Worm (Caenorhabditis elegans) whole organism, L4 larva: ENCODE results near the gene C14B9.10.

Experiments used
- D1046.2 ChIP-seq: fragments of 200-800 bp; sonication (Bioruptor generic); IDR thresholded peaks from 2 replicates; pipeline ENCODE4 v1.3.6; 2022; ENCODE audit warnings: missing genetic modification characterization, missing compliant biosample characterization
- F44E2.7 ChIP-seq: fragments of 200-800 bp; sonication (Bioruptor generic); IDR thresholded peaks from 2 replicates; pipeline ENCODE4 v2.1.2; 2022; ENCODE audit warnings: missing genetic modification characterization, missing compliant biosample characterization
- F49E8.2 ChIP-seq: sonication (generic microtip); optimal IDR thresholded peaks from 2 replicates; lab custom pipeline; 2016; ENCODE audit warnings: missing compliant biosample characterization, mild to moderate bottlenecking, missing genetic modification characterization, borderline replicate concordance
- R02D3.7 ChIP-seq: fragments of 150-350 bp; sonication (generic microtip); optimal IDR thresholded peaks from 3 replicates; lab custom pipeline; 2014; ENCODE audit warnings: missing biosample characterization, missing genetic modification characterization
- Y105C5A.15 ChIP-seq: fragments of 200-800 bp; sonication (Bioruptor generic); IDR thresholded peaks from 2 replicates; pipeline ENCODE4 v1.3.6; 2022; ENCODE audit warnings: missing genetic modification characterization, missing compliant biosample characterization
- Y48G9A.11 ChIP-seq: fragments of 200-800 bp; sonication (Bioruptor generic); IDR thresholded peaks from 2 replicates; pipeline ENCODE4 v1.3.6; 2022; ENCODE audit warnings: missing genetic modification reagents, missing genetic modification characterization, missing compliant biosample characterization
- Y5F2A.4 ChIP-seq: fragments of 200-800 bp; sonication (Bioruptor generic); optimal IDR thresholded peaks from 2 replicates; lab custom pipeline; 2018; ENCODE audit warnings: mild to moderate bottlenecking, missing genetic modification characterization, missing compliant biosample characterization
- Y75B8A.6 ChIP-seq: fragments of 200-800 bp; sonication (Bioruptor generic); IDR thresholded peaks from 2 replicates; pipeline ENCODE4 v1.3.6; 2022; ENCODE audit warnings: missing genetic modification reagents, missing genetic modification characterization, missing compliant biosample characterization
- ZK546.5 ChIP-seq, 2 experiments: sonication (generic microtip); optimal IDR thresholded peaks; 2 replicates each; lab custom pipeline; 2017; ENCODE audit warnings: missing biosample characterization in 2 of 2, missing genetic modification characterization in 2 of 2
- aha-1 ChIP-seq: fragments of 150-350 bp; peaks from one replicate; lab custom pipeline; 2014; ENCODE audit warnings: missing biosample characterization, missing genetic modification characterization
- attf-4 ChIP-seq: sonication (generic microtip); optimal IDR thresholded peaks from 3 replicates; lab custom pipeline; 2017; ENCODE audit warnings: missing biosample characterization, missing genetic modification characterization
- ceh-28 ChIP-seq: fragments of 150-350 bp; optimal IDR thresholded peaks from 2 replicates; lab custom pipeline; 2014; ENCODE audit warnings: missing biosample characterization, missing genetic modification reagents, missing genetic modification characterization
- ceh-32 ChIP-seq: sonication (generic microtip); optimal IDR thresholded peaks from 2 replicates; lab custom pipeline; 2016; ENCODE audit warnings: mild to moderate bottlenecking, missing genetic modification characterization, missing compliant biosample characterization; ENCODE audit not compliant: poor library complexity
- ceh-44 ChIP-seq: fragments of 200-800 bp; sonication (Bioruptor generic); IDR thresholded peaks from 2 replicates; pipeline ENCODE4 v1.3.6; 2022; ENCODE audit warnings: missing genetic modification reagents, missing genetic modification characterization, missing compliant biosample characterization
- ceh-62 ChIP-seq: sonication (generic microtip); optimal IDR thresholded peaks from 2 replicates; lab custom pipeline; 2017; ENCODE audit warnings: missing biosample characterization, missing genetic modification characterization
- ceh-82 ChIP-seq: sonication (generic microtip); optimal IDR thresholded peaks from 2 replicates; lab custom pipeline; 2017; ENCODE audit warnings: missing biosample characterization, missing genetic modification characterization
- cey-2 ChIP-seq: sonication (generic microtip); optimal IDR thresholded peaks from 3 replicates; lab custom pipeline; 2017; ENCODE audit warnings: missing genetic modification characterization, mild to moderate bottlenecking, missing compliant biosample characterization, antibody characterized with exemption, borderline replicate concordance; ENCODE audit not compliant: insufficient read depth
- daf-19 ChIP-seq: fragments of 200-800 bp; sonication (Bioruptor generic); conservative IDR thresholded peaks from 2 replicates; pipeline ENCODE4 v1.3.6; 2022; ENCODE audit warnings: missing genetic modification characterization, missing compliant biosample characterization
- dmd-6 ChIP-seq: fragments of 200-800 bp; sonication (Bioruptor generic); IDR thresholded peaks from 2 replicates; pipeline ENCODE4 v1.3.6; 2022; ENCODE audit warnings: missing genetic modification reagents, missing genetic modification characterization, missing compliant biosample characterization
- dmd-8 ChIP-seq: fragments of 200-800 bp; sonication (Bioruptor generic); IDR thresholded peaks from 2 replicates; pipeline ENCODE4 v1.3.6; 2022; ENCODE audit warnings: missing genetic modification characterization, missing compliant biosample characterization
- dpl-1 ChIP-seq: fragments of 150-350 bp; optimal IDR thresholded peaks from 2 replicates; lab custom pipeline; 2014; ENCODE audit warnings: missing biosample characterization, missing genetic modification reagents, missing genetic modification characterization
- egl-43 ChIP-seq: fragments of 200-800 bp; sonication (Bioruptor generic); IDR thresholded peaks from 2 replicates; pipeline ENCODE4 v1.3.6; 2022; ENCODE audit warnings: missing genetic modification reagents, missing genetic modification characterization, missing compliant biosample characterization
- gei-8 ChIP-seq: fragments of 200-800 bp; sonication (Bioruptor generic); optimal IDR thresholded peaks from 2 replicates; lab custom pipeline; 2018; ENCODE audit warnings: mild to moderate bottlenecking, missing genetic modification characterization, missing compliant biosample characterization
- hlh-11 ChIP-seq: fragments of 200-800 bp; sonication (Bioruptor generic); optimal IDR thresholded peaks from 2 replicates; lab custom pipeline; 2018; ENCODE audit warnings: mild to moderate bottlenecking, missing genetic modification characterization, missing compliant biosample characterization
- hlh-30 ChIP-seq: sonication (generic microtip); optimal IDR thresholded peaks from 2 replicates; lab custom pipeline; 2017; ENCODE audit warnings: antibody characterized with exemption, mild to moderate bottlenecking, missing genetic modification characterization, missing compliant biosample characterization; ENCODE audit not compliant: insufficient read depth
- jun-1 ChIP-seq: fragments of 150-350 bp; optimal IDR thresholded peaks from 2 replicates; lab custom pipeline; 2014; ENCODE audit warnings: missing biosample characterization, missing genetic modification reagents, missing genetic modification characterization
- lim-7 ChIP-seq: fragments of 200-800 bp; sonication (Bioruptor generic); IDR thresholded peaks from 2 replicates; pipeline ENCODE4 v1.3.6; 2022; ENCODE audit warnings: missing genetic modification characterization, missing compliant biosample characterization
- lin-15B ChIP-seq: fragments of 150-350 bp; sonication (generic microtip); optimal IDR thresholded peaks from 3 replicates; lab custom pipeline; 2014; ENCODE audit warnings: missing biosample characterization, missing genetic modification characterization
- lin-29 ChIP-seq: fragments of 200-800 bp; sonication (Bioruptor generic); IDR thresholded peaks from 2 replicates; pipeline ENCODE4 v1.3.6; 2022; ENCODE audit warnings: missing genetic modification reagents, missing genetic modification characterization, missing compliant biosample characterization
- lin-39 ChIP-seq: fragments of 150-350 bp; optimal IDR thresholded peaks from 2 replicates; lab custom pipeline; 2014; ENCODE audit warnings: missing biosample characterization, missing genetic modification reagents, missing genetic modification characterization
- madf-9 ChIP-seq: fragments of 200-800 bp; sonication (Bioruptor generic); conservative IDR thresholded peaks from 2 replicates; pipeline ENCODE4 v1.3.6; 2022; ENCODE audit warnings: missing genetic modification reagents, missing genetic modification characterization, missing compliant biosample characterization
- mdl-1 ChIP-seq, 2 experiments: fragments of 150-350 bp in 1 of 2; sonication (generic microtip) in 1 of 2; optimal IDR thresholded peaks; 2 replicates each; lab custom pipeline; 2014 to 2017; ENCODE audit warnings: missing biosample characterization in 2 of 2, missing genetic modification characterization in 2 of 2
- mdt-29 ChIP-seq: fragments of 200-800 bp; sonication (Bioruptor generic); IDR thresholded peaks from 2 replicates; pipeline ENCODE4 v1.3.6; 2022; ENCODE audit warnings: missing genetic modification reagents, missing genetic modification characterization, missing compliant biosample characterization
- nhr-10 ChIP-seq: fragments of 150-350 bp; optimal IDR thresholded peaks from 2 replicates; lab custom pipeline; 2014; ENCODE audit warnings: missing biosample characterization, missing genetic modification characterization
- nhr-111 ChIP-seq: fragments of 200-800 bp; sonication (Bioruptor generic); optimal IDR thresholded peaks from 2 replicates; lab custom pipeline; 2018; ENCODE audit warnings: mild to moderate bottlenecking, missing genetic modification characterization, missing compliant biosample characterization
- nhr-25 ChIP-seq: sonication (generic microtip); optimal IDR thresholded peaks from 2 replicates; lab custom pipeline; 2017; ENCODE audit warnings: missing genetic modification characterization, mild to moderate bottlenecking, missing compliant biosample characterization, antibody characterized with exemption, moderate library complexity, borderline replicate concordance; ENCODE audit not compliant: insufficient read depth
- nhr-41 ChIP-seq: fragments of 200-800 bp; sonication (Bioruptor generic); IDR thresholded peaks from 2 replicates; pipeline ENCODE4 v1.3.6; 2022; ENCODE audit warnings: missing genetic modification reagents, missing genetic modification characterization, missing compliant biosample characterization
- nhr-6 ChIP-seq: fragments of 150-350 bp; optimal IDR thresholded peaks from 2 replicates; lab custom pipeline; 2014; ENCODE audit warnings: missing biosample characterization, missing genetic modification characterization
- nhr-76 ChIP-seq: fragments of 150-350 bp; optimal IDR thresholded peaks from 2 replicates; lab custom pipeline; 2014; ENCODE audit warnings: missing biosample characterization, missing genetic modification characterization
- php-3 ChIP-seq: fragments of 200-800 bp; sonication (Bioruptor generic); IDR thresholded peaks from 2 replicates; pipeline ENCODE4 v1.3.6; 2022; ENCODE audit warnings: missing genetic modification reagents, missing genetic modification characterization, missing compliant biosample characterization
- sdz-12 ChIP-seq: fragments of 200-800 bp; sonication (Bioruptor generic); optimal IDR thresholded peaks from 2 replicates; lab custom pipeline; 2018; ENCODE audit warnings: mild to moderate bottlenecking, missing genetic modification characterization, missing compliant biosample characterization
- skn-1 ChIP-seq: fragments of 150-350 bp; optimal IDR thresholded peaks from 2 replicates; lab custom pipeline; 2014; ENCODE audit warnings: missing biosample characterization, missing genetic modification characterization
- snpc-4 ChIP-seq: fragments of 150-350 bp; optimal IDR thresholded peaks from 2 replicates; lab custom pipeline; 2014; ENCODE audit warnings: missing biosample characterization, missing genetic modification characterization
- spr-1 ChIP-seq: sonication (generic microtip); optimal IDR thresholded peaks from 2 replicates; lab custom pipeline; 2016; ENCODE audit warnings: mild to moderate bottlenecking, missing genetic modification characterization, missing compliant biosample characterization
- spr-3 ChIP-seq: fragments of 200-800 bp; sonication (Bioruptor generic); optimal IDR thresholded peaks from 2 replicates; lab custom pipeline; 2018; ENCODE audit warnings: mild to moderate bottlenecking, missing genetic modification characterization, missing compliant biosample characterization
- tag-97 ChIP-seq: fragments of 200-800 bp; sonication (Bioruptor generic); IDR thresholded peaks from 2 replicates; pipeline ENCODE4 v1.3.6; 2022; ENCODE audit warnings: missing genetic modification characterization, missing compliant biosample characterization
- unc-130 ChIP-seq: sonication (generic microtip); optimal IDR thresholded peaks from 2 replicates; lab custom pipeline; 2016; ENCODE audit warnings: missing genetic modification reagents, missing genetic modification characterization, missing compliant biosample characterization
- unc-62 ChIP-seq, 3 experiments: fragments of 150-350 bp in 1 of 3; sonication (generic microtip); optimal IDR thresholded peaks in 2 of 3; peaks in 1 of 3; 1 replicate in 1 of 3; 2 replicates in 2 of 3; lab custom pipeline; 2014 to 2017; ENCODE audit warnings: missing biosample characterization in 3 of 3, missing genetic modification characterization in 3 of 3, missing genetic modification reagents in 3 of 3, missing genotype in 1 of 3
- vab-7 ChIP-seq: fragments of 200-800 bp; sonication (Bioruptor generic); IDR thresholded peaks from 2 replicates; pipeline ENCODE4 v1.3.6; 2022; ENCODE audit warnings: missing genetic modification reagents, missing genetic modification characterization, missing compliant biosample characterization
- zag-1 ChIP-seq: fragments of 150-350 bp; optimal IDR thresholded peaks from 2 replicates; lab custom pipeline; 2014; ENCODE audit warnings: missing biosample characterization, missing genetic modification characterization
- zip-11 ChIP-seq: fragments of 200-800 bp; sonication (Bioruptor generic); IDR thresholded peaks from 2 replicates; pipeline ENCODE4 v1.3.6; 2022; ENCODE audit warnings: missing genetic modification characterization, missing compliant biosample characterization
- zip-2 ChIP-seq: fragments of 150-350 bp; optimal IDR thresholded peaks from 2 replicates; lab custom pipeline; 2014; ENCODE audit warnings: missing biosample characterization, missing genetic modification characterization

The C14B9.10 gene

ce11 chrIII:8126978-8127377 lies 3.7 kb upstream of the C14B9.10 start (continued):
- TF ChIP-seq vab-7 (GFP tag; lab: Robert Waterston, UW) (no peak), mdl-1 (tag; optimal IDR thresholded peaks at IDR 0.05; lab: Kevin White, UChicago) (peak in 1 of 2 experiments; percentile 11), mdt-29 (GFP tag; lab: Robert Waterston, UW) (no peak), snpc-4 (tag; lab: Kevin White, UChicago) (no peak), D1046.2 (GFP tag; lab: Robert Waterston, UW) (no peak), ceh-44 (GFP tag; lab: Robert Waterston, UW) (no peak), skn-1 (tag; lab: Kevin White, UChicago) (no peak), ceh-32 (tag; lab: Kevin White, UChicago) (no peak), nhr-76 (tag; lab: Kevin White, UChicago) (no peak), madf-9 (GFP tag; lab: Robert Waterston, UW) (no peak), unc-130 (GFP tag; lab: Kevin White, UChicago) (no peak), lin-39 (tag; lab: Kevin White, UChicago) (no peak), nhr-111 (GFP tag; lab: Kevin White, UChicago) (no peak), R02D3.7 (tag; lab: Kevin White, UChicago) (no peak), zip-2 (tag; lab: Kevin White, UChicago) (no peak), jun-1 (tag; lab: Kevin White, UChicago) (no peak), nhr-6 (tag; lab: Kevin White, UChicago) (peak; percentile 14), Y75B8A.6 (GFP tag; lab: Robert Waterston, UW) (no peak), zag-1 (tag; lab: Kevin White, UChicago) (no peak), hlh-11 (peak; percentile 47), nhr-10 (tag; lab: Kevin White, UChicago) (no peak), spr-1 (tag; lab: Kevin White, UChicago) (no peak), aha-1 (peak; percentile 85), dmd-6 (GFP tag; lab: Robert Waterston, UW) (peak; percentile 33; the same call in 1 of the 2 replicates), cey-2 (tag; lab: Kevin White, UChicago) (no peak), Y105C5A.15 (no peak), dpl-1 (GFP tag; lab: Kevin White, UChicago) (no peak), lim-7 (GFP tag; lab: Robert Waterston, UW) (no peak), unc-62 (GFP tag; optimal IDR thresholded peaks at IDR 0.05 in 1 of 2; lab: Kevin White, UChicago) (no peak), unc-62 (tag; optimal IDR thresholded peaks at IDR 0.05; lab: Kevin White, UChicago) (no peak), attf-4 (tag; lab: Kevin White, UChicago) (no peak), nhr-25 (no peak), lin-29 (GFP tag; lab: Robert Waterston, UW) (no peak), Y5F2A.4 (GFP tag; lab: Kevin White, UChicago) (no peak), tag-97 (GFP tag; lab: Robert Waterston, UW) (no peak), Y48G9A.11 (no peak), gei-8 (GFP tag; lab: Kevin White, UChicago) (no peak), daf-19 (GFP tag; lab: Robert Waterston, UW) (no peak), ceh-62 (tag; lab: Kevin White, UChicago) (no peak), php-3 (GFP tag; lab: Robert Waterston, UW) (no peak), F44E2.7 (GFP tag; lab: Robert Waterston, UW) (no peak), hlh-30 (tag; lab: Kevin White, UChicago) (peak; percentile 45), ZK546.5 (tag; optimal IDR thresholded peaks at IDR 0.05; lab: Kevin White, UChicago) (no peak), lin-15B (no peak), nhr-41 (GFP tag; lab: Robert Waterston, UW) (no peak), ceh-82 (tag; lab: Kevin White, UChicago) (no peak), spr-3 (GFP tag; lab: Kevin White, UChicago) (no peak), dmd-8 (no peak), ceh-28 (no peak), sdz-12 (GFP tag; lab: Kevin White, UChicago) (no peak), egl-43 (0 out of 2 replicates have a peak, but pooled peaks have one; percentile 36), zip-11 (no peak), F49E8.2 (tag; lab: Kevin White, UChicago) (no peak)
